Worm (Caenorhabditis elegans): ENCODE measurements around the gene miga-1.
"Not testable (repeated sequence)": the region's sequence is repeated elsewhere in the genome, so short reads cannot be mapped to it uniquely, and the experiment has no call there.

The miga-1 gene

DNA sequence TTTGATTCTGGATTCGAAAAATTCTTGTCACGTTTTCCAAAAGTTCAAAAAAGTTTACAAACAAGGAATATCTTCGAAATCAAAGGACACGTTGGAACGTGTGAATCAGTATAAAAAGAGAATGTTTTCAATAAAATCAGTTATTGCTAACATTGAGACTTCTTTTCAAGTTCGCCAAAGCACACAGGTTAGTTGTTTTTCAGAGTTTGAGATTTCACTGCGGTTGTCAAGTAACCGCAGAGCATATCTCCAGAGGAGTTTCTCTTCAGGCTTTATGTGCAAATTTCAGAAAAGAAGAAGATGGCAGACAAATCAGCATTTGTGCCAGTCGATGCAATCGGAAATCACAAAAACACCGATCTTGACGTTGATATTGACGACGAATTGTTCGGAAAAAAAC, 14.5 kb downstream of the miga-1 start, which contains the start of gene K01D12.15:
TSS of gene K01D12.15 (plus strand) at position 301 of the 400 bp plus-strand sequence.
- no peak for TF ChIP-seq ceh-43 (GFP tag; optimal IDR thresholded peaks at IDR 0.05)
- no peak for TF ChIP-seq nhr-237 (tag; optimal IDR thresholded peaks at IDR 0.05)
- no peak for TF ChIP-seq unc-120 (tag; optimal IDR thresholded peaks at IDR 0.05; ENCODE audit: poor library complexity, severe bottlenecking)

DNA sequence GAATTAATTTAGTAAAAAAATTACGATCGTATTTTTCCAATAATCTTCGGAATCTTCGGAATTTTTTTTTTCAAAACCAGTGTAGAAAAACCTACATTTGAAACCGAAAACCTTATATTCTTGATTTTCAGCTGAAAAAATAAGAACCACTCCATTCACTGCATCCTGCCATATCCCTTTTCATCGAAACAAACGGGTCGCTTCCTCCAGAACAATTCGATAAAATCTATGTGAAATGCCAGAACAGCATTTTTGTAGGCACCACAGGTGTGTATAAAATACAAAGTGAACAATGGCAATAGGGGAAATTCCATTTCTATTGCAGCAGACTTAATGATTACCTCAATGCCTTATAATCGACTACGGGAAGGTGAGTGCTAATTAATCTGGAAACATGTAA, 23.4 kb downstream of the miga-1 start, which contains the start of gene K01D12.1:
TSS of gene K01D12.1 (plus strand) at position 301 of the 400 bp plus-strand sequence.
- TF ChIP-seq lin-13 (tag; optimal IDR thresholded peaks at IDR 0.05) (no peak), ceh-83 (GFP tag; optimal IDR thresholded peaks at IDR 0.05) (no peak), nhr-237 (tag; optimal IDR thresholded peaks at IDR 0.05) (no peak), hlh-1 (tag; optimal IDR thresholded peaks at IDR 0.05) (no peak), zip-8 (tag; optimal IDR thresholded peaks at IDR 0.05) (no peak), nhr-76 (tag; optimal IDR thresholded peaks at IDR 0.05) (no peak), ceh-39 (tag; optimal IDR thresholded peaks at IDR 0.05) (no peak), sem-2 (GFP tag; optimal IDR thresholded peaks at IDR 0.05) (no peak), elt-3 (tag; optimal IDR thresholded peaks at IDR 0.05) (no peak), bed-3 (GFP tag; optimal IDR thresholded peaks at IDR 0.05) (no peak), flh-1 (GFP tag; optimal IDR thresholded peaks at IDR 0.05) (no peak), pha-4 (tag; optimal IDR thresholded peaks at IDR 0.05) (no peak), ztf-11 (tag; optimal IDR thresholded peaks at IDR 0.05) (no peak), elt-1 (tag; optimal IDR thresholded peaks at IDR 0.05; ENCODE audit: borderline replicate concordance, insufficient read depth) (no peak)

DNA sequence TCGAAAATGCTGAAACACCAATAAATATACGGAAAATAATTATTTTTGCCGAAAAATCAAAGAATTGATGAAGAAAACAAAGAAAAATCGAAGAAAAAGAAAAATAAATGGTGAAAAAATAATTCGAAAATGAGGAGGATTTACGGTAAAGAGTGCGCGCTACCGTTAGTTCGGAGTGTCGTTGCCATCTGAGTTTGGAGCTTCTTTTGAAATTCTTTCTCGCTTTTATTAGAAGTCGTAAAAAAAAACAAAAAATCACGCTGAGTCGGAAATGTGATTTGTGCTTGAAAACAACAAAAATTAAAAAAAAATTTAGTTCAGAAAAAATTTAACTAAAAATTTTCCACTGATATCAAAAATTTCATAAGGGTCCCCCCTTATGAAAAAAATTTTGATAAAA, 26.4 kb downstream of the miga-1 start, which contains the start of gene F23H12.10:
TSS of gene F23H12.10 (minus strand) at position 12 of the 400 bp plus-strand sequence.
- not testable (repeated sequence) for TF ChIP-seq hlh-1, zip-8, M03D4.4 (tag; optimal IDR thresholded peaks at IDR 0.05)

DNA sequence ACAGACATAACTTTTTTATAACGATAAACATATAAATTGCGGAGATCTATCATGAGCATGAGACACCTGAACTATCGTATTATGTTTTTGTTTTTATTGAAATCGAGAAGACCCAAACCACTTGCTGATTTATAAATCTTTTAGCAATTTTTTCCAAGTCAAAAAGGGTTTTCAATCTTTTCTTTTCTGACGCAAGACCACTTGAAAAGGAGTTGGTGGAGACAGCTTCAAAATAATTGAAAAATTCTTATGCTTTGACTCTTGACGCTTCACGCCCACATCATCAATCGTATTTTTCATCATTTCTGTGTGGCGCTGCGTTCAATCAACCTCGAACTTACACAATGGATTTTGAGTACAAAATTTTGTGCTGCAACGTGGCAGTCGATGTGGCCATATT, 29.3 kb downstream of the miga-1 start, which contains the start of gene F23H12.7:
TSS of gene F23H12.7 (plus strand) at position 301 of the 400 bp plus-strand sequence.
- TF ChIP-seq ceh-83 (GFP tag; optimal IDR thresholded peaks at IDR 0.05) (no peak), ztf-11 (tag; optimal IDR thresholded peaks at IDR 0.05) (no peak), nhr-2 (tag; optimal IDR thresholded peaks at IDR 0.05) (no peak), unc-39 (tag; optimal IDR thresholded peaks at IDR 0.05) (no peak), pha-4 (tag; optimal IDR thresholded peaks at IDR 0.05) (no peak), sem-2 (GFP tag; optimal IDR thresholded peaks at IDR 0.05) (no peak), drap-1 (GFP tag; optimal IDR thresholded peaks at IDR 0.05) (no peak), mep-1 (tag; optimal IDR thresholded peaks at IDR 0.05) (no peak), nhr-12 (tag; optimal IDR thresholded peaks at IDR 0.05) (no peak), lin-32 (GFP tag; optimal IDR thresholded peaks at IDR 0.05) (no peak), nhr-76 (tag; optimal IDR thresholded peaks at IDR 0.05) (no peak), bed-3 (GFP tag; optimal IDR thresholded peaks at IDR 0.05) (no peak), hlh-1 (tag; optimal IDR thresholded peaks at IDR 0.05) (no peak), snpc-4 (tag; optimal IDR thresholded peaks at IDR 0.05) (no peak), elt-3 (tag; optimal IDR thresholded peaks at IDR 0.05) (no peak), elt-1 (tag; optimal IDR thresholded peaks at IDR 0.05; ENCODE audit: borderline replicate concordance, insufficient read depth) (no peak), mls-2 (tag; optimal IDR thresholded peaks at IDR 0.05) (no peak), unc-120 (tag; optimal IDR thresholded peaks at IDR 0.05; ENCODE audit: poor library complexity, severe bottlenecking) (no peak), M03D4.4 (tag; optimal IDR thresholded peaks at IDR 0.05) (no peak)

DNA sequence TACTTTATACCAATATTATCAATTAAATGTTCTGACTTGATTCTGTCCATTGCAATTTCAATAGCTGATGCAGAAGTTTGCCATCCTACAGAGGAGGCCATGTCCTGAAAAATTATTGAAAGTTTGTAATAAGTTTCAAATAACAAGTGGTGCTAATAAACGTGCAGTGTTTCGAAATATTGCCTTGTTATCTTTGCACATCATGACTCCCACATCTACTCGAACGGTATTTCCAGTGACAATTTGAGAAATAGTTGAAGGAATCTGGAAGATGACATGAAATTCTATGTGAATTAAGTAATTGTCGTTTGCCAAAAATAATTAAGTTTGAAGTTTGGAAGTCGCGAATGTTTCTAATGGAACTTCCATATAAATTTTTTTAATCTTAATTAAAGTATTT, 31.2 kb downstream of the miga-1 start, which contains the start of gene gcy-13:
TSS of gene gcy-13 (minus strand) at position 101 of the 400 bp plus-strand sequence.
- TF ChIP-seq ces-1 (GFP tag; optimal IDR thresholded peaks at IDR 0.05) (no peak), elt-1 (tag; optimal IDR thresholded peaks at IDR 0.05; ENCODE audit: borderline replicate concordance, insufficient read depth) (no peak), ceh-83 (GFP tag; optimal IDR thresholded peaks at IDR 0.05) (no peak), unc-120 (tag; optimal IDR thresholded peaks at IDR 0.05; ENCODE audit: poor library complexity, severe bottlenecking) (no peak), M03D4.4 (tag; optimal IDR thresholded peaks at IDR 0.05) (no peak), elt-3 (tag; optimal IDR thresholded peaks at IDR 0.05) (no peak), mep-1 (tag; optimal IDR thresholded peaks at IDR 0.05) (no peak), sptf-1 (tag; optimal IDR thresholded peaks at IDR 0.05) (no peak), lin-32 (GFP tag; optimal IDR thresholded peaks at IDR 0.05) (no peak), cnd-1 (tag; optimal IDR thresholded peaks at IDR 0.05) (no peak), hlh-1 (tag; optimal IDR thresholded peaks at IDR 0.05) (no peak), unc-62 (GFP tag; optimal IDR thresholded peaks at IDR 0.05) (no peak), tbx-8 (GFP tag; optimal IDR thresholded peaks at IDR 0.05) (no peak), sem-2 (GFP tag; optimal IDR thresholded peaks at IDR 0.05) (no peak), drap-1 (GFP tag; optimal IDR thresholded peaks at IDR 0.05) (no peak), lin-13 (tag; optimal IDR thresholded peaks at IDR 0.05) (no peak), pha-4 (tag; optimal IDR thresholded peaks at IDR 0.05) (no peak)

Data from whole organism, mixed stage, embryonic.